Worm (Caenorhabditis elegans) whole organism, L1 larva: Measurements from ENCODE around the gene ttr-42.

Source experiments
- C04F5.9 ChIP-seq: sonication (generic microtip); optimal IDR thresholded peaks from 2 replicates; lab custom pipeline; 2016; ENCODE audit warnings: missing genetic modification characterization, missing compliant biosample characterization
- F16B12.6 ChIP-seq: fragments of 150-350 bp; optimal IDR thresholded peaks from 2 replicates; lab custom pipeline; 2014; ENCODE audit warnings: missing biosample characterization, missing genetic modification characterization
- Y116A8C.19 ChIP-seq: sonication (generic microtip); optimal IDR thresholded peaks from 2 replicates; lab custom pipeline; 2016; ENCODE audit warnings: missing compliant biosample characterization, missing genetic modification characterization, borderline replicate concordance
- aha-1 ChIP-seq: fragments of 150-350 bp; optimal IDR thresholded peaks from 2 replicates; lab custom pipeline; 2014; ENCODE audit warnings: missing biosample characterization, missing genetic modification characterization
- alr-1 ChIP-seq: fragments of 200-800 bp; sonication (Bioruptor generic); optimal IDR thresholded peaks from 2 replicates; lab custom pipeline; 2018; ENCODE audit warnings: borderline replicate concordance, mild to moderate bottlenecking, missing genetic modification characterization, missing compliant biosample characterization
- aly-2 ChIP-seq: fragments of 150-350 bp; optimal IDR thresholded peaks from 2 replicates; lab custom pipeline; 2014; ENCODE audit warnings: missing biosample characterization, missing genetic modification characterization
- ama-1 ChIP-seq: fragments of 150-350 bp; optimal IDR thresholded peaks from 2 replicates; lab custom pipeline; 2014
- ceh-63 ChIP-seq: fragments of 200-800 bp; sonication (Bioruptor generic); optimal IDR thresholded peaks from 2 replicates; lab custom pipeline; 2018; ENCODE audit warnings: mild to moderate bottlenecking, missing genetic modification characterization, missing compliant biosample characterization
- ceh-82 ChIP-seq, 3 experiments: fragments of 150-350 bp in 1 of 3; sonication (generic microtip) in 2 of 3; optimal IDR thresholded peaks; 2 replicates each; lab custom pipeline; 2014 to 2017; ENCODE audit warnings: missing biosample characterization in 3 of 3, missing genetic modification characterization in 3 of 3
- ceh-88 ChIP-seq: fragments of 200-800 bp; sonication (Bioruptor generic); IDR thresholded peaks from 2 replicates; pipeline ENCODE4 v1.3.6; 2022; ENCODE audit warnings: missing genetic modification characterization, missing compliant biosample characterization
- dpl-1 ChIP-seq, 3 experiments: fragments of 150-350 bp in 2 of 3; sonication (generic microtip) in 1 of 3; optimal IDR thresholded peaks; 2 replicates each; lab custom pipeline; 2014 to 2017; ENCODE audit warnings: missing biosample characterization in 3 of 3, missing genetic modification characterization in 3 of 3, missing genetic modification reagents in 3 of 3
- dsc-1 ChIP-seq: sonication (generic microtip); optimal IDR thresholded peaks from 2 replicates; lab custom pipeline; 2016; ENCODE audit warnings: mild to moderate bottlenecking, missing genetic modification characterization, missing compliant biosample characterization
- efl-1 ChIP-seq, 4 experiments: fragments of 150-350 bp; optimal IDR thresholded peaks in 3 of 4; peaks in 1 of 4; 1 replicate in 1 of 4; 2 replicates in 3 of 4; lab custom pipeline; 2014; ENCODE audit warnings: missing biosample characterization in 2 of 4, missing genetic modification characterization in 2 of 4, missing genetic modification reagents in 2 of 4
- elt-2 ChIP-seq: sonication (generic microtip); optimal IDR thresholded peaks from 2 replicates; lab custom pipeline; 2016; ENCODE audit warnings: missing genetic modification characterization, mild to moderate bottlenecking, inconsistent platforms, missing compliant biosample characterization, missing genetic modification reagents
- ets-5 ChIP-seq: fragments of 200-800 bp; sonication (Bioruptor generic); IDR thresholded peaks from 2 replicates; pipeline ENCODE4 v1.3.6; 2022; ENCODE audit warnings: missing genetic modification characterization, missing compliant biosample characterization
- fkh-4 ChIP-seq: sonication (generic microtip); optimal IDR thresholded peaks from 2 replicates; lab custom pipeline; 2016; ENCODE audit warnings: missing compliant biosample characterization, missing genetic modification characterization, borderline replicate concordance
- fkh-8 ChIP-seq: sonication (generic microtip); optimal IDR thresholded peaks from 2 replicates; lab custom pipeline; 2016; ENCODE audit warnings: mild to moderate bottlenecking, missing genetic modification characterization, missing compliant biosample characterization
- fos-1 ChIP-seq: fragments of 150-350 bp; optimal IDR thresholded peaks from 2 replicates; lab custom pipeline; 2014; ENCODE audit warnings: missing biosample characterization, missing genetic modification characterization
- hlh-17 ChIP-seq: fragments of 200-800 bp; sonication (Bioruptor generic); optimal IDR thresholded peaks from 2 replicates; lab custom pipeline; 2018; ENCODE audit warnings: missing genetic modification characterization, mild to moderate bottlenecking, missing compliant biosample characterization, moderate library complexity, borderline replicate concordance
- hlh-4 ChIP-seq: sonication (generic microtip); optimal IDR thresholded peaks from 2 replicates; lab custom pipeline; 2016; ENCODE audit warnings: mild to moderate bottlenecking, missing genetic modification characterization, missing compliant biosample characterization
- hpl-2 ChIP-seq: fragments of 150-350 bp; optimal IDR thresholded peaks from 2 replicates; lab custom pipeline; 2014; ENCODE audit warnings: missing biosample characterization, missing genetic modification reagents, missing genetic modification characterization
- irx-1 ChIP-seq: sonication (generic microtip); optimal IDR thresholded peaks from 2 replicates; lab custom pipeline; 2016; ENCODE audit warnings: missing genetic modification characterization, missing compliant biosample characterization
- jun-1 ChIP-seq: fragments of 150-350 bp; optimal IDR thresholded peaks from 2 replicates; lab custom pipeline; 2014; ENCODE audit warnings: missing biosample characterization, missing genetic modification reagents, missing genetic modification characterization
- lin-13 ChIP-seq: fragments of 150-350 bp; optimal IDR thresholded peaks from 2 replicates; lab custom pipeline; 2014; ENCODE audit warnings: missing biosample characterization, missing genetic modification reagents, missing genetic modification characterization
- lin-15B ChIP-seq: fragments of 150-350 bp; sonication (generic microtip); optimal IDR thresholded peaks from 3 replicates; lab custom pipeline; 2014; ENCODE audit warnings: missing biosample characterization, missing genetic modification characterization
- lin-35 ChIP-seq, 2 experiments: fragments of 150-350 bp; optimal IDR thresholded peaks; 2 replicates each; lab custom pipeline; 2014; ENCODE audit warnings: missing biosample characterization in 2 of 2, missing genetic modification characterization in 2 of 2, missing genetic modification reagents in 2 of 2
- lin-39 ChIP-seq: fragments of 150-350 bp; optimal IDR thresholded peaks from 2 replicates; lab custom pipeline; 2014; ENCODE audit warnings: missing biosample characterization, missing genetic modification reagents, missing genetic modification characterization
- lir-3 ChIP-seq: sonication (generic microtip); optimal IDR thresholded peaks from 2 replicates; lab custom pipeline; 2016; ENCODE audit warnings: mild to moderate bottlenecking, missing genetic modification characterization, moderate library complexity, missing compliant biosample characterization; ENCODE audit not compliant: poor library complexity
- mdl-1 ChIP-seq, 2 experiments: fragments of 150-350 bp; optimal IDR thresholded peaks; 2 replicates each; lab custom pipeline; 2014 to 2017; ENCODE audit warnings: missing biosample characterization in 2 of 2, missing genetic modification characterization in 2 of 2, inconsistent platforms in 1 of 2
- nhr-11 ChIP-seq: fragments of 150-350 bp; optimal IDR thresholded peaks from 2 replicates; lab custom pipeline; 2014; ENCODE audit warnings: missing biosample characterization, missing genetic modification characterization
- nhr-19 ChIP-seq: fragments of 200-800 bp; sonication (Bioruptor generic); conservative IDR thresholded peaks from 2 replicates; pipeline ENCODE4 v1.3.6; 2022; ENCODE audit warnings: missing genetic modification characterization, missing compliant biosample characterization
- nhr-20 ChIP-seq: sonication (generic microtip); optimal IDR thresholded peaks from 2 replicates; lab custom pipeline; 2016; ENCODE audit warnings: mild to moderate bottlenecking, missing genetic modification characterization, missing compliant biosample characterization
- nhr-237 ChIP-seq: fragments of 150-350 bp; optimal IDR thresholded peaks from 2 replicates; lab custom pipeline; 2014; ENCODE audit warnings: missing biosample characterization, missing genetic modification characterization
- nhr-47 ChIP-seq: sonication (generic microtip); optimal IDR thresholded peaks from 2 replicates; lab custom pipeline; 2016; ENCODE audit warnings: mild to moderate bottlenecking, missing genetic modification characterization, moderate library complexity, missing compliant biosample characterization
- nhr-76 ChIP-seq: sonication (generic microtip); optimal IDR thresholded peaks from 2 replicates; lab custom pipeline; 2017; ENCODE audit warnings: missing biosample characterization, missing genetic modification characterization
- nhr-84 ChIP-seq: sonication (generic microtip); optimal IDR thresholded peaks from 2 replicates; lab custom pipeline; 2017; ENCODE audit warnings: missing biosample characterization, missing genetic modification characterization
- nhr-85 ChIP-seq: sonication (generic microtip); peaks from one replicate; lab custom pipeline; 2016; ENCODE audit warnings: missing genetic modification characterization, inconsistent platforms, missing compliant biosample characterization
- pag-3 ChIP-seq: sonication (generic microtip); optimal IDR thresholded peaks from 2 replicates; lab custom pipeline; 2017; ENCODE audit warnings: missing genetic modification characterization, mild to moderate bottlenecking, missing compliant biosample characterization, antibody characterized with exemption, borderline replicate concordance; ENCODE audit not compliant: insufficient read depth
- pqm-1 ChIP-seq: sonication (generic microtip); optimal IDR thresholded peaks from 3 replicates; lab custom pipeline; 2017; ENCODE audit warnings: missing biosample characterization, missing genetic modification characterization
- skn-1 ChIP-seq: fragments of 150-350 bp; optimal IDR thresholded peaks from 2 replicates; lab custom pipeline; 2014; ENCODE audit warnings: missing biosample characterization, missing genetic modification characterization
- snu-23 ChIP-seq: sonication (generic microtip); optimal IDR thresholded peaks from 2 replicates; lab custom pipeline; 2016; ENCODE audit warnings: missing genetic modification characterization, missing compliant biosample characterization
- sptf-1 ChIP-seq: fragments of 150-350 bp; optimal IDR thresholded peaks from 2 replicates; lab custom pipeline; 2014; ENCODE audit warnings: missing biosample characterization, missing genetic modification characterization
- sup-37 ChIP-seq: fragments of 200-800 bp; sonication (Bioruptor generic); optimal IDR thresholded peaks from 2 replicates; lab custom pipeline; 2018; ENCODE audit warnings: mild to moderate bottlenecking, missing genetic modification characterization, missing compliant biosample characterization
- unc-30 ChIP-seq: sonication (generic microtip); optimal IDR thresholded peaks from 2 replicates; lab custom pipeline; 2017; ENCODE audit warnings: missing biosample characterization, missing genetic modification characterization
- unc-86 ChIP-seq: sonication (generic microtip); optimal IDR thresholded peaks from 2 replicates; lab custom pipeline; 2016; ENCODE audit warnings: missing genetic modification characterization, missing compliant biosample characterization
- unc-98 ChIP-seq: fragments of 200-800 bp; sonication (Bioruptor generic); IDR thresholded peaks from 2 replicates; pipeline ENCODE4 v1.3.6; 2022; ENCODE audit warnings: missing genetic modification characterization, missing compliant biosample characterization
- zip-4 ChIP-seq: fragments of 200-800 bp; sonication (Bioruptor generic); optimal IDR thresholded peaks from 2 replicates; lab custom pipeline; 2018; ENCODE audit warnings: mild to moderate bottlenecking, missing genetic modification characterization, moderate library complexity, missing compliant biosample characterization
- ztf-4 ChIP-seq: fragments of 150-350 bp; optimal IDR thresholded peaks from 2 replicates; lab custom pipeline; 2014; ENCODE audit warnings: missing biosample characterization, missing genetic modification characterization

ttr-42 gene

DNA sequence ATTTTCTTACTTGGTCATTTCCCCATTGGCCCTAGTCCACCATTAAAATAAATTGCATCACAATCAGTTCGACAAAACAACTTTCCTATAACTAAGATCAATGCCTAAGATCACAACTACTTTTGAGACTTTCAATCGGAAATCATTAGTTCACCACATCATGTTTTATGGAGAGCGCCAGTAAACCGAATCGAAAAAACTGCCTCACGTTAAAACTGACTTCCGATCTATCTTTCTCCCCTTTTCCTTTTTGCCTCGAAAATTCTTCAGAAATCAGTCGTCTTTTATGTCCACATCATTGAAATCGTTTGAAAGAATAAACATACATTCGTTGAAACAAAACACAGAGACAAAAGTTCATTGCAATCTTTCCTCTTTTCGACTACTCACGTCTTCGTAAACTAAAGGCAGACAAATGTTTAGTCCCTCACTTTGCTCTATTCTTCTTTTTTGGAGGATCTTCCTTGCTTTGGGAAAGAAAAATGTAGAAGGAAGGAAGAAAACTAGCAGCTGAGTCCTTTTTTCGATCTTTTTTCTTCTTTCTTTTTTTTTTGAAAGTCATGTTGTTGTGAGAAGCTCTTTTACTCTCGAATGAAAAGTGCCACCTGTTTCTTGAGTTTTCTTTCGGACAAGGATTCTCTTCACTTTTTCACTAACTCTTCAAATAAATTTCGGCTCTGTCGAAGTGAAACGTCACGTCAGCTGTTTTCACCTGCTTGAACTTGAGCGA, 17.6 kb downstream of the ttr-42 start (continued):
- TF ChIP-seq hlh-17 (GFP tag; lab: Kevin White, UChicago) (no peak), C04F5.9 (tag; lab: Kevin White, UChicago) (no peak), nhr-237 (tag; lab: Kevin White, UChicago) (no peak), alr-1 (tag; lab: Kevin White, UChicago) (no peak), nhr-47 (tag; lab: Kevin White, UChicago) (peak; percentile 39), hpl-2 (no peak), Y116A8C.19 (tag; lab: Kevin White, UChicago) (no peak), unc-98 (GFP tag; lab: Robert Waterston, UW) (no peak), aha-1 (no peak), ceh-63 (GFP tag; lab: Kevin White, UChicago) (no peak), lin-35 (GFP tag; optimal IDR thresholded peaks at IDR 0.05; lab: Kevin White, UChicago) (no peak), fkh-8 (tag; lab: Kevin White, UChicago) (no peak), nhr-76 (no peak), aly-2 (tag; lab: Kevin White, UChicago) (no peak), sup-37 (no peak), ets-5 (GFP tag; lab: Robert Waterston, UW) (no peak), zip-4 (GFP tag; lab: Kevin White, UChicago) (no peak), skn-1 (tag; lab: Kevin White, UChicago) (no peak), unc-86 (no peak), ceh-82 (tag; optimal IDR thresholded peaks at IDR 0.05; lab: Kevin White, UChicago) (peak in 1 of 3 experiments; percentile 21), ztf-4 (tag; lab: Kevin White, UChicago) (no peak), dpl-1 (GFP tag; optimal IDR thresholded peaks at IDR 0.05; lab: Kevin White, UChicago) (no peak), lin-39 (tag; lab: Kevin White, UChicago) (no peak), pag-3 (tag; lab: Kevin White, UChicago) (peak; percentile 28), elt-2 (tag; lab: Kevin White, UChicago) (no peak), F16B12.6 (tag; lab: Kevin White, UChicago) (no peak), lin-13 (GFP tag; lab: Kevin White, UChicago) (no peak), fkh-4 (tag; lab: Kevin White, UChicago) (no peak), snu-23 (GFP tag; lab: Kevin White, UChicago) (peak; percentile 32), nhr-85 (tag; lab: Kevin White, UChicago) (peak; percentile 70), nhr-11 (tag; lab: Kevin White, UChicago) (no peak), unc-30 (tag; lab: Kevin White, UChicago) (no peak)
- TF ChIP-seq, all 84 proteins: peak for 16

DNA sequence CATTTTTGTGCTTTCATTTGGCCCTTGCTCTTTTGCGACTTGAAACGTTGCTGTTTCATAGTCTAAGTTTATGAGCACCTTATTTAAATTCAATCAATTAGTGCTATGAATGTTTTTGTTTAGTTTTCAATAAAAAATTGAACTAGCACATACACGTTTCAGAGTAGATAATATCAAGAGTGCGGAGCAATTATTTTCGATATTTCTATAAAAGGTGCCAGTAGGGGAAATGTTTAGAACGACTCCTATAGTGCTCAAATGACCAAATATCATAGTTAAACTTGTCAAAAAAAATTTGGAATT, 18.2 kb downstream of the ttr-42 start:
- no peak for TF ChIP-seq efl-1 (optimal IDR thresholded peaks at IDR 0.05; lab: Kevin White, UChicago)
- TF ChIP-seq efl-1 (GFP tag; optimal IDR thresholded peaks at IDR 0.05 in 1 of 2; lab: Kevin White, UChicago), result peak in 1 of 2 experiments; percentile 93
- no peak for TF ChIP-seq jun-1 (tag; lab: Kevin White, UChicago)

DNA sequence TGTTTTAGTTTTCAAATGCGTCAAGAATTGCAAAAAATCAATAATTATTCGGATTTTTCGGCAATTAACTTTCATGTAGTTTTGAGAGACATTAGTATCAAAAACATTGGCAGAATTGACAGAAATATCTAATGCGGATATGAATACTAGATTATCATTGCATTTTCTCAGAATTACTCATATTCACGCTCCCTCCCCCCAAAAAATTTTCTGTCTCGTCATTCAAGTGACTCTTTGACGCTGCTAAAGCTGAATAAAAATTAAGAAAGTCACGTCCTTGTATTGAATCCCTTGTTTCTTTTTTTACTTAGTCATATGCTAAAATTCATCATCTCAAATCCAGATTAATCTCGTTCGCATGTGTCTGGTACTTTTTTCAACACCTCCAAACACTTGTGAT, 19.1 kb downstream of the ttr-42 start:
- peak; percentile 10 for TF ChIP-seq unc-86
- TF ChIP-seq dsc-1 (tag; lab: Kevin White, UChicago), result peak; percentile 98
- no peak for TF ChIP-seq hlh-17 (GFP tag; lab: Kevin White, UChicago)
- TF ChIP-seq hlh-4 (tag; lab: Kevin White, UChicago), result peak; percentile 18
- TF ChIP-seq nhr-20 (tag; lab: Kevin White, UChicago), result peak; percentile 36
- no peak for TF ChIP-seq irx-1 (tag; lab: Kevin White, UChicago)
- no peak for TF ChIP-seq nhr-19
- no peak for TF ChIP-seq pqm-1 (tag; lab: Kevin White, UChicago)
- no peak for TF ChIP-seq ceh-88 (GFP tag; lab: Robert Waterston, UW)
- peak; percentile 66 for TF ChIP-seq fos-1 (tag; lab: Kevin White, UChicago)
- peak; percentile 10 for TF ChIP-seq snu-23 (GFP tag; lab: Kevin White, UChicago)
- TF ChIP-seq ama-1 (lab: Kevin White, UChicago), result no peak
- no peak for TF ChIP-seq lin-15B (tag; lab: Kevin White, UChicago)
- no peak for TF ChIP-seq ceh-82 (tag; optimal IDR thresholded peaks at IDR 0.05; lab: Kevin White, UChicago)
- no peak for TF ChIP-seq nhr-11 (tag; lab: Kevin White, UChicago)
- TF ChIP-seq mdl-1 (tag; optimal IDR thresholded peaks at IDR 0.05; lab: Kevin White, UChicago), result no peak
- TF ChIP-seq sptf-1, result no peak
- peak in 1 of 2 experiments; percentile 2 for TF ChIP-seq lin-35 (GFP tag; optimal IDR thresholded peaks at IDR 0.05; lab: Kevin White, UChicago)
- no peak for TF ChIP-seq skn-1 (tag; lab: Kevin White, UChicago)
- TF ChIP-seq lir-3, result no peak
- no peak for TF ChIP-seq nhr-84 (tag; lab: Kevin White, UChicago)
- TF ChIP-seq lin-39 (tag; lab: Kevin White, UChicago), result no peak
